Worm (Caenorhabditis elegans) whole organism, mixed stage, embryonic: ENCODE data around the gene rars-1.

Experiments
- M03D4.4 ChIP-seq: sonication (generic microtip); optimal IDR thresholded peaks from 2 replicates; lab custom pipeline; 2017; ENCODE audit warnings: mild to moderate bottlenecking, missing genetic modification characterization, missing compliant biosample characterization
- bed-3 ChIP-seq: fragments of 200-800 bp; sonication (Bioruptor generic); optimal IDR thresholded peaks from 3 replicates; lab custom pipeline; 2018; ENCODE audit warnings: mild to moderate bottlenecking, missing genetic modification characterization, moderate library complexity, missing compliant biosample characterization
- blmp-1 ChIP-seq: fragments of 150-350 bp; optimal IDR thresholded peaks from 2 replicates; lab custom pipeline; 2014; ENCODE audit warnings: missing biosample characterization, missing genetic modification characterization
- ceh-39 ChIP-seq: fragments of 150-350 bp; optimal IDR thresholded peaks from 2 replicates; lab custom pipeline; 2014; ENCODE audit warnings: missing biosample characterization, missing genetic modification characterization
- ceh-43 ChIP-seq: fragments of 200-800 bp; sonication (Bioruptor generic); optimal IDR thresholded peaks from 2 replicates; lab custom pipeline; 2018; ENCODE audit warnings: mild to moderate bottlenecking, missing genetic modification characterization, moderate library complexity, missing compliant biosample characterization
- ceh-83 ChIP-seq: fragments of 200-800 bp; sonication (Bioruptor generic); optimal IDR thresholded peaks from 2 replicates; lab custom pipeline; 2018; ENCODE audit warnings: mild to moderate bottlenecking, missing genetic modification characterization, missing compliant biosample characterization
- ces-1 ChIP-seq: fragments of 150-350 bp; optimal IDR thresholded peaks from 2 replicates; lab custom pipeline; 2014; ENCODE audit warnings: missing biosample characterization, missing genetic modification reagents, missing genetic modification characterization
- cnd-1 ChIP-seq: fragments of 200-800 bp; sonication (Bioruptor generic); optimal IDR thresholded peaks from 2 replicates; lab custom pipeline; 2018; ENCODE audit warnings: mild to moderate bottlenecking, missing genetic modification characterization, missing compliant biosample characterization
- drap-1 ChIP-seq: fragments of 200-800 bp; sonication (Bioruptor generic); optimal IDR thresholded peaks from 3 replicates; lab custom pipeline; 2018; ENCODE audit warnings: mild to moderate bottlenecking, missing genetic modification characterization, missing compliant biosample characterization
- elt-1 ChIP-seq: sonication (generic microtip); optimal IDR thresholded peaks from 2 replicates; lab custom pipeline; 2017; ENCODE audit warnings: missing genetic modification characterization, mild to moderate bottlenecking, missing compliant biosample characterization, antibody characterized with exemption, moderate library complexity, borderline replicate concordance; ENCODE audit not compliant: insufficient read depth
- flh-1 ChIP-seq: fragments of 200-800 bp; sonication (Bioruptor generic); optimal IDR thresholded peaks from 2 replicates; lab custom pipeline; 2018; ENCODE audit warnings: mild to moderate bottlenecking, missing genetic modification characterization, moderate library complexity, missing compliant biosample characterization
- ham-2 ChIP-seq: fragments of 200-800 bp; sonication (Bioruptor generic); optimal IDR thresholded peaks from 2 replicates; lab custom pipeline; 2018; ENCODE audit warnings: mild to moderate bottlenecking, missing genetic modification characterization, missing compliant biosample characterization
- hlh-1 ChIP-seq: fragments of 150-350 bp; optimal IDR thresholded peaks from 2 replicates; lab custom pipeline; 2014; ENCODE audit warnings: missing biosample characterization, missing genetic modification reagents, missing genetic modification characterization
- lin-32 ChIP-seq: fragments of 200-800 bp; sonication (Bioruptor generic); optimal IDR thresholded peaks from 2 replicates; lab custom pipeline; 2018; ENCODE audit warnings: mild to moderate bottlenecking, missing genetic modification characterization, missing compliant biosample characterization
- lsy-2 ChIP-seq: fragments of 150-350 bp; optimal IDR thresholded peaks from 2 replicates; lab custom pipeline; 2014; ENCODE audit warnings: missing biosample characterization, missing genetic modification characterization
- mep-1 ChIP-seq: fragments of 150-350 bp; optimal IDR thresholded peaks from 2 replicates; lab custom pipeline; 2017; ENCODE audit warnings: missing biosample characterization, missing genetic modification reagents, missing genetic modification characterization, inconsistent platforms
- mls-2 ChIP-seq: sonication (generic microtip); optimal IDR thresholded peaks from 2 replicates; lab custom pipeline; 2016; ENCODE audit warnings: mild to moderate bottlenecking, missing genetic modification characterization, moderate library complexity, missing compliant biosample characterization
- nhr-12 ChIP-seq: fragments of 150-350 bp; optimal IDR thresholded peaks from 2 replicates; lab custom pipeline; 2014; ENCODE audit warnings: missing biosample characterization, missing genetic modification characterization
- nhr-2 ChIP-seq: fragments of 150-350 bp; optimal IDR thresholded peaks from 2 replicates; lab custom pipeline; 2014; ENCODE audit warnings: missing biosample characterization, missing genetic modification characterization
- nhr-237 ChIP-seq: fragments of 150-350 bp; optimal IDR thresholded peaks from 2 replicates; lab custom pipeline; 2014; ENCODE audit warnings: missing biosample characterization, missing genetic modification characterization
- nhr-28 ChIP-seq: fragments of 150-350 bp; optimal IDR thresholded peaks from 2 replicates; lab custom pipeline; 2014; ENCODE audit warnings: missing biosample characterization, missing genetic modification characterization
- nhr-76 ChIP-seq: sonication (generic microtip); optimal IDR thresholded peaks from 2 replicates; lab custom pipeline; 2017; ENCODE audit warnings: missing biosample characterization, missing genetic modification characterization
- pha-4 ChIP-seq: fragments of 150-350 bp; optimal IDR thresholded peaks from 2 replicates; lab custom pipeline; 2018; ENCODE audit warnings: missing biosample characterization, missing genetic modification reagents, missing genetic modification characterization
- sem-2 ChIP-seq: fragments of 200-800 bp; sonication (Bioruptor generic); optimal IDR thresholded peaks from 2 replicates; lab custom pipeline; 2018; ENCODE audit warnings: mild to moderate bottlenecking, missing genetic modification characterization, missing compliant biosample characterization
- snpc-4 ChIP-seq: fragments of 150-350 bp; optimal IDR thresholded peaks from 2 replicates; lab custom pipeline; 2014; ENCODE audit warnings: missing biosample characterization, missing genetic modification characterization
- sptf-1 ChIP-seq: sonication (generic microtip); optimal IDR thresholded peaks from 2 replicates; lab custom pipeline; 2017; ENCODE audit warnings: mild to moderate bottlenecking, missing genetic modification characterization, moderate library complexity, missing compliant biosample characterization
- tbx-8 ChIP-seq: fragments of 200-800 bp; sonication (Bioruptor generic); optimal IDR thresholded peaks from 2 replicates; lab custom pipeline; 2018; ENCODE audit warnings: mild to moderate bottlenecking, missing genetic modification characterization, moderate library complexity, missing compliant biosample characterization
- unc-120 ChIP-seq: sonication (generic microtip); optimal IDR thresholded peaks from 2 replicates; lab custom pipeline; 2017; ENCODE audit warnings: missing genetic modification characterization, missing compliant biosample characterization; ENCODE audit not compliant: poor library complexity, severe bottlenecking
- unc-39 ChIP-seq: fragments of 150-350 bp; optimal IDR thresholded peaks from 2 replicates; lab custom pipeline; 2014; ENCODE audit warnings: missing biosample characterization, missing genetic modification characterization
- unc-62 ChIP-seq: fragments of 150-350 bp; optimal IDR thresholded peaks from 2 replicates; lab custom pipeline; 2014; ENCODE audit warnings: missing biosample characterization, missing genetic modification reagents, missing genetic modification characterization
- zip-8 ChIP-seq: fragments of 150-350 bp; optimal IDR thresholded peaks from 2 replicates; lab custom pipeline; 2014; ENCODE audit warnings: missing biosample characterization, missing genetic modification characterization
- ztf-11 ChIP-seq: fragments of 150-350 bp; optimal IDR thresholded peaks from 2 replicates; lab custom pipeline; 2014; ENCODE audit warnings: missing biosample characterization, missing genetic modification characterization

Gene rars-1

DNA sequence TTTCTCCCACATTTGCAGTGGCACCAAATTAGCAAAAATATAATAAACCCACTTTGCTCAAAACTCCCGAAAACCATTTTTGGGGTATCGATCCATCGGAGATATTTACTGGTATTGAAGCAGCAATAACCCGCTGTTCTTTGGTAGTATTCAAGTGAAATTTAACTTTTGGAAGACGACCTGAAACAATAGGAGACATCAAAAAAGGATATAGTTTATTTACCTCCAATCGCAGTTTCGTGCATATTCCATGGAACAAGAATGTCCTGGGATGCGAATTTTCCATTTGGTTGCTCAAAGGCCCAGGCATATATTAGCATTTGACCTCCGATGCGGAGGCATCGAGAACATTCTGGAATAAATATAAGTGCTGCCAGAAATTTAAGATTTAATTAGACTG is 43.6 kb downstream of the rars-1 start:
- TF ChIP-seq ztf-11 (tag; lab: Kevin White, UChicago) = no peak
- TF ChIP-seq elt-1 = no peak
- TF ChIP-seq ceh-83 (GFP tag; lab: Kevin White, UChicago) = no peak
- no peak for TF ChIP-seq tbx-8 (GFP tag; lab: Kevin White, UChicago)
- no peak for TF ChIP-seq nhr-28 (tag; lab: Kevin White, UChicago)
- TF ChIP-seq mep-1 = no peak
- no peak for TF ChIP-seq drap-1 (GFP tag; lab: Kevin White, UChicago)
- no peak for TF ChIP-seq M03D4.4 (tag; lab: Kevin White, UChicago)
- TF ChIP-seq bed-3 = no peak
- TF ChIP-seq cnd-1 (tag; lab: Kevin White, UChicago) = no peak
- TF ChIP-seq sem-2 (GFP tag; lab: Kevin White, UChicago) = no peak
- TF ChIP-seq nhr-2 (tag; lab: Kevin White, UChicago) = no peak
- no peak for TF ChIP-seq blmp-1 (tag; lab: Kevin White, UChicago)
- TF ChIP-seq nhr-12 (tag; lab: Kevin White, UChicago) = no peak
- no peak for TF ChIP-seq pha-4 (tag; lab: Kevin White, UChicago)
- TF ChIP-seq hlh-1 (tag; lab: Kevin White, UChicago) = no peak
- no peak for TF ChIP-seq flh-1 (GFP tag; lab: Kevin White, UChicago)
- no peak for TF ChIP-seq ceh-43 (GFP tag; lab: Kevin White, UChicago)
- TF ChIP-seq, all 35 proteins: peak for 0

DNA sequence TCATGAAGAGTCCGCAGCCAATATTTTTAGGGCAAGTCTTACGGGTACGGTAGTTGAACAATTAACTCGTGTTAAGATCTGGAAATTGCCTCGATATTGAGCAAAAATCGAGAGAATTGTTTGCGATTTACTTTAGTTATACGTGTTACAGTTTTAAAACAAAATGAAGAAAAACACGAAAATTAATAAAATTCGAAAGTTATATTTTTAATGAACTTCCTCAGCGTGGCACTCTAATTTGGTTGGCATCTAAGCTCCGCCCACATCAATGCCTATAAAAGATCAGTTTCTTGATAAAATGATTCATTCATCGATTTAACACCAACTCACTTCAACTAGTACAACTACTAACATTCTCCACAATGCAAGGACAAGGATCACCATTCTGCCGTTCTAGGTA is 46.5 kb downstream of the rars-1 start, which contains the start of gene gipc-1:
Gene gipc-1 (plus strand): TSS at position 301 of the 400 bp plus-strand sequence.
- TF ChIP-seq nhr-76 (tag; lab: Kevin White, UChicago) = no peak
- TF ChIP-seq unc-62 (GFP tag; lab: Kevin White, UChicago) = no peak
- TF ChIP-seq unc-39 = no peak
- no peak for TF ChIP-seq ceh-39 (tag; lab: Kevin White, UChicago)
- TF ChIP-seq tbx-8 (GFP tag; lab: Kevin White, UChicago) = no peak
- no peak for TF ChIP-seq lsy-2 (tag; lab: Kevin White, UChicago)

DNA sequence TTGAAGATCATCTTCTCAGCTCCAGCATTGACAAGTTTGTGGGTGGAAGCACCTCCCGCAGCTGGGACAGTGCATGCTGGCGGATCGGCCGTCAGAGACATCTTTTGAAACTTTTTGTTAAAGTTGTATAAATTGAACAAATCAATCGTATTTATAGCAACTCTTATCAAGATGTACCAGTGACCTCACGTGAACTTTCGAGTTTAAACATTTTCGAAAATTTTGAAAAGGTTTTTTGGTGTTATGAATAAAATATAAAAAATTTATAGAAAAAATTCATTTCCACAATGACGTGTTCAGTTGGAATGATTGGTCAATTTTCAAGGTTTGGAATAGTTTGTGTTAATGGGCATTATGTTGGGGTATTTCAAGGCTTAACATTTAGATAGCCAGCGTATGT is 48.3 kb downstream of the rars-1 start, which contains the start of the genes msd-4 and C35D10.3:
Gene msd-4 (minus strand): TSS at position 101 of the 400 bp plus-strand sequence.
Gene C35D10.3 (plus strand): TSS at position 279 of the 400 bp plus-strand sequence.
- TF ChIP-seq ceh-39 (tag; lab: Kevin White, UChicago) (no peak), mls-2 (tag; lab: Kevin White, UChicago) (no peak), ceh-83 (GFP tag; lab: Kevin White, UChicago) (no peak), ztf-11 (tag; lab: Kevin White, UChicago) (no peak), lin-32 (GFP tag; lab: Kevin White, UChicago) (no peak), snpc-4 (tag; lab: Kevin White, UChicago) (no peak), flh-1 (GFP tag; lab: Kevin White, UChicago) (no peak), ham-2 (GFP tag; lab: Kevin White, UChicago) (no peak), bed-3 (no peak), zip-8 (no peak), nhr-76 (tag; lab: Kevin White, UChicago) (no peak), ces-1 (GFP tag; lab: Kevin White, UChicago) (no peak), elt-1 (no peak), nhr-28 (tag; lab: Kevin White, UChicago) (no peak), sem-2 (GFP tag; lab: Kevin White, UChicago) (no peak), unc-120 (tag; lab: Kevin White, UChicago) (no peak)

DNA sequence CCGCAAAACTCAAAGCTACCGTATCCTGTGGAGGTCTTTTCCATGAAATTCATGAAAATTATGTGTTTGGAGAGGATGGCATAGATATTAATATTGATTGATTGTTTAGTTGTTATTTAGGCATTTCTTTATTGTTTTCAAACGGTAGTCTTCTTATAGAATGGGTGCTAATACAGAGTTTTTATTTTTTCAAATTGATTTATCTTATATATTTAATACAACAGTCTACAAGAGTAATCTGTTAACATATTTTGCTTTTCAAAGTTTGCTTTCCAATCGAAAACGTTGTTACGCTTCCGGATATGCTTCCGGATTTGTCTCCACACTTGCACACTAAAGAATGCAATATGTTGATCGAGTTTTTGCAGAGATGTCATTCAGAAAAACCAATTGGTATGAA is 50.2 kb downstream of the rars-1 start, which contains the start of gene C35D10.17:
Gene C35D10.17 (plus strand): TSS at position 301 of the 400 bp plus-strand sequence.
- TF ChIP-seq nhr-237 (tag; lab: Kevin White, UChicago) = no peak
- TF ChIP-seq mls-2 (tag; lab: Kevin White, UChicago) = no peak
- TF ChIP-seq unc-39 = no peak
- no peak for TF ChIP-seq ces-1 (GFP tag; lab: Kevin White, UChicago)
- no peak for TF ChIP-seq pha-4 (tag; lab: Kevin White, UChicago)
- no peak for TF ChIP-seq nhr-76 (tag; lab: Kevin White, UChicago)
- no peak for TF ChIP-seq sptf-1 (tag; lab: Kevin White, UChicago)
- no peak for TF ChIP-seq sem-2 (GFP tag; lab: Kevin White, UChicago)
- TF ChIP-seq flh-1 (GFP tag; lab: Kevin White, UChicago) = no peak
- TF ChIP-seq blmp-1 (tag; lab: Kevin White, UChicago) = no peak
- TF ChIP-seq nhr-2 (tag; lab: Kevin White, UChicago) = no peak
- no peak for TF ChIP-seq mep-1
- TF ChIP-seq M03D4.4 (tag; lab: Kevin White, UChicago) = no peak
- TF ChIP-seq ceh-39 (tag; lab: Kevin White, UChicago) = no peak
- TF ChIP-seq, all 35 proteins: peak for 0
